Worm (Caenorhabditis elegans): ENCODE data around the gene F35H12.5.

DNA sequence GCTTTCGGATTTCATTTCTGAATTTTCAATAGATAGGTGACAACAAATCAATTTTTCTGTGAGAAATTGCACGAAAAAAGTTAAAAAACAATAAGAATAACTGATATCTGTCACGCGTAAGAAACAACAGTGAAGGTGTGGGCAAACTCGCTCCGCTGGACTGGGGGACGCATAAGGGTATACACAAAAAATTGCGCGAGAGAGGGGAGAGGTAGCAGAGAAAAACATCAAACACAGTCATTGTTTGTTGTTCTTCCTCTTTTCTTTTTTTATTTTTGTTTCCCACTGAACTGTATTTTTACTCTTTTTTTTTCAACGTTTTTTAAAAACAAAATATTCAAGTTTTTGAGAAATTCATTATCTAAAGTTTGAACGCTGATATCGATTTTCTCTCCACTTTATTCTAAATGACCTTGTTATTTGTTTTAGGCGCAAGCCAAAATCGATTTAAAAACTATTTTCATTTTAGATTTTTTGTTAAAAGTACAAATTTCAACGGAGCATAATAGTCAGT lies 6.4 kb downstream of the F35H12.5 start, which contains the start of the genes pifk-1 and tbc-11:
- TF ChIP-seq snpc-4 (tag; optimal IDR thresholded peaks at IDR 0.05) (no peak), attf-4 (tag; optimal IDR thresholded peaks at IDR 0.05) (no peak), daf-19 (GFP tag; conservative IDR thresholded peaks at IDR 0.05) (no peak), ceh-28 (tag; optimal IDR thresholded peaks at IDR 0.05) (no peak)

Measured in whole organism, L4 larva.